Fruit fly (Drosophila melanogaster): ENCODE measurements around the gene Eig71Eh.
A peak's percentile ranks its signal among the peaks of the same experiment; 100 is the strongest.

The Eig71Eh gene

dm6 chr3L:15675111-15675510 lies 15.9 kb upstream of the Eig71Eh start (continued):
- TF ChIP-seq CG31365 (tag; optimal IDR thresholded peaks at IDR 0.05), result no peak
- TF ChIP-seq CG15696 (tag; optimal IDR thresholded peaks at IDR 0.05), result peak; percentile 91
- TF ChIP-seq CG14050 (GFP tag; IDR thresholded peaks at IDR 0.05), result no peak
- no peak for TF ChIP-seq CG4730 (GFP tag; IDR thresholded peaks at IDR 0.05)
- TF ChIP-seq pb (GFP tag; optimal IDR thresholded peaks at IDR 0.05), result no peak
- TF ChIP-seq Ptx1 (GFP tag; IDR thresholded peaks at IDR 0.05), result no peak
- peak; percentile 68 for TF ChIP-seq CG8089 (GFP tag; optimal IDR thresholded peaks at IDR 0.05)
- TF ChIP-seq bowl (GFP tag; IDR thresholded peaks at IDR 0.05), result no peak
- TF ChIP-seq CG33213 (GFP tag; optimal IDR thresholded peaks at IDR 0.05), result peak; percentile 60
- TF ChIP-seq fd3F (GFP tag; optimal IDR thresholded peaks at IDR 0.05), result no peak
- TF ChIP-seq CG3847 (GFP tag; IDR thresholded peaks at IDR 0.05), result no peak
- peak; percentile 79 for TF ChIP-seq CG17328 (GFP tag; IDR thresholded peaks at IDR 0.05)
- peak; percentile 85 for TF ChIP-seq CG10959 (GFP tag; IDR thresholded peaks at IDR 0.05)
- TF ChIP-seq CG2678 (tag; optimal IDR thresholded peaks at IDR 0.05), result peak; percentile 68
- no peak for TF ChIP-seq CG15479 (GFP tag; optimal IDR thresholded peaks at IDR 0.05)
- no peak for TF ChIP-seq run (tag; optimal IDR thresholded peaks at IDR 0.05)
- peak; percentile 65 for TF ChIP-seq CG10209 (GFP tag; optimal IDR thresholded peaks at IDR 0.05)
- TF ChIP-seq amos (GFP tag; IDR thresholded peaks at IDR 0.05; ENCODE audit: partially characterized antibody), result no peak
- peak; percentile 66 for TF ChIP-seq da (GFP tag; optimal IDR thresholded peaks at IDR 0.05)
- TF ChIP-seq psq (GFP tag; optimal IDR thresholded peaks at IDR 0.05), result no peak
- TF ChIP-seq CG7357 (GFP tag; IDR thresholded peaks at IDR 0.05), result peak; percentile 36; the same call in 1 of the 3 replicates
- peak; percentile 92 for TF ChIP-seq CG1603 (tag; optimal IDR thresholded peaks at IDR 0.05)
- no peak for TF ChIP-seq CG13894 (tag; optimal IDR thresholded peaks at IDR 0.05)
- TF ChIP-seq Kr (GFP tag; optimal IDR thresholded peaks at IDR 0.05), result peak; percentile 11
- TF ChIP-seq CG9437 (GFP tag; optimal IDR thresholded peaks at IDR 0.05), result peak; percentile 7
- no peak for TF ChIP-seq hkb (optimal IDR thresholded peaks at IDR 0.05)
- TF ChIP-seq hkb (GFP tag; IDR thresholded peaks at IDR 0.05), result peak; percentile 51
- peak; percentile 50; the same call in 1 of the 2 replicates for TF ChIP-seq lmd (GFP tag; IDR thresholded peaks at IDR 0.05)
- no peak for TF ChIP-seq Oaz (GFP tag; IDR thresholded peaks at IDR 0.05)
- TF ChIP-seq slou (GFP tag; optimal IDR thresholded peaks at IDR 0.05), result no peak
- TF ChIP-seq GATAe (GFP tag; conservative IDR thresholded peaks at IDR 0.05), result no peak
- no peak for TF ChIP-seq trh (GFP tag; optimal IDR thresholded peaks at IDR 0.05)
- no peak for TF ChIP-seq CG7745 (tag; optimal IDR thresholded peaks at IDR 0.05)
- peak; percentile 83 for TF ChIP-seq CG33557 (GFP tag; optimal IDR thresholded peaks at IDR 0.05)
- TF ChIP-seq gsb-n (tag; optimal IDR thresholded peaks at IDR 0.05), result peak; percentile 77
- no peak for TF ChIP-seq h (optimal IDR thresholded peaks at IDR 0.05)
- TF ChIP-seq luna (GFP tag; optimal IDR thresholded peaks at IDR 0.05), result no peak
- no peak for TF ChIP-seq CG34376 (GFP tag; optimal IDR thresholded peaks at IDR 0.05)
- no peak for TF ChIP-seq CG18011 (GFP tag; optimal IDR thresholded peaks at IDR 0.05)
- TF ChIP-seq Dip3 (GFP tag; optimal IDR thresholded peaks at IDR 0.05), result no peak
- no peak for TF ChIP-seq toy (GFP tag; IDR thresholded peaks at IDR 0.05)
- TF ChIP-seq ERR (GFP tag; optimal IDR thresholded peaks at IDR 0.05), result no peak
- peak; percentile 78 for TF ChIP-seq tin (GFP tag; optimal IDR thresholded peaks at IDR 0.05)
- peak; percentile 48 to 53 for TF ChIP-seq dpn (GFP tag; optimal IDR thresholded peaks at IDR 0.05)
- TF ChIP-seq CG14965 (GFP tag; optimal IDR thresholded peaks at IDR 0.05; ENCODE audit: borderline replicate concordance), result no peak
- TF ChIP-seq CrebB (tag; optimal IDR thresholded peaks at IDR 0.05), result no peak
- no peak for TF ChIP-seq CG17612 (GFP tag; IDR thresholded peaks at IDR 0.05)
- TF ChIP-seq CG10321 (GFP tag; IDR thresholded peaks at IDR 0.05), result no peak
- peak; percentile 73 for TF ChIP-seq CG6689 (GFP tag; IDR thresholded peaks at IDR 0.05)
- TF ChIP-seq CG17186 (GFP tag; optimal IDR thresholded peaks at IDR 0.05), result peak; percentile 62
- TF ChIP-seq CG16813 (GFP tag; IDR thresholded peaks at IDR 0.05; ENCODE audit: partially characterized antibody), result no peak
- TF ChIP-seq insv (GFP tag; optimal IDR thresholded peaks at IDR 0.05), result no peak
- TF ChIP-seq fd64A (GFP tag; optimal IDR thresholded peaks at IDR 0.05), result peak; percentile 56

Data from whole organism, embryonic.